Worm (Caenorhabditis elegans) whole organism, young adult: ENCODE data around the gene C10B5.1.

Experiments used
- B0019.2 ChIP-seq: fragments of 200-800 bp; sonication (Bioruptor generic); conservative IDR thresholded peaks from 2 replicates; pipeline ENCODE4 v1.3.6; 2022; ENCODE audit warnings: missing genetic modification reagents, missing genetic modification characterization, missing compliant biosample characterization
- B0336.3 ChIP-seq: fragments of 200-800 bp; sonication (Bioruptor generic); IDR thresholded peaks from 2 replicates; pipeline ENCODE4 v1.3.6; 2022; ENCODE audit warnings: missing genetic modification characterization, missing compliant biosample characterization
- D2030.7 ChIP-seq: fragments of 200-800 bp; sonication (Bioruptor generic); IDR thresholded peaks from 2 replicates; pipeline ENCODE4 v1.3.6; 2022; ENCODE audit warnings: missing genetic modification reagents, missing genetic modification characterization, missing compliant biosample characterization
- F23B12.7 ChIP-seq: sonication (generic microtip); optimal IDR thresholded peaks from 2 replicates; lab custom pipeline; 2017; ENCODE audit warnings: missing genetic modification characterization, mild to moderate bottlenecking, missing compliant biosample characterization, antibody characterized with exemption, moderate library complexity; ENCODE audit not compliant: insufficient read depth
- F57A8.1 ChIP-seq: fragments of 200-800 bp; sonication (Bioruptor generic); optimal IDR thresholded peaks from 2 replicates; lab custom pipeline; 2018; ENCODE audit warnings: mild to moderate bottlenecking, missing genetic modification characterization, moderate library complexity, missing compliant biosample characterization
- K11D2.4 ChIP-seq: fragments of 200-800 bp; sonication (Bioruptor generic); IDR thresholded peaks from 2 replicates; pipeline ENCODE4 v1.3.6; 2022; ENCODE audit warnings: missing genetic modification reagents, missing genetic modification characterization, missing compliant biosample characterization
- T07F8.4 ChIP-seq: sonication (generic microtip); optimal IDR thresholded peaks from 2 replicates; lab custom pipeline; 2016; ENCODE audit warnings: mild to moderate bottlenecking, missing genetic modification characterization, moderate library complexity, missing compliant biosample characterization
- T26A5.8 ChIP-seq: sonication (generic microtip); optimal IDR thresholded peaks from 2 replicates; lab custom pipeline; 2016; ENCODE audit warnings: missing genetic modification characterization, missing compliant biosample characterization
- Y53G8AR.9 ChIP-seq: fragments of 200-800 bp; sonication (Bioruptor generic); conservative IDR thresholded peaks from 2 replicates; pipeline ENCODE4 v1.3.6; 2022; ENCODE audit warnings: missing genetic modification reagents, missing genetic modification characterization, missing compliant biosample characterization
- Y67H2A.10 ChIP-seq: fragments of 200-800 bp; sonication (Bioruptor generic); conservative IDR thresholded peaks from 2 replicates; pipeline ENCODE4 v1.3.6; 2022; ENCODE audit warnings: missing genetic modification reagents, missing genetic modification characterization, missing compliant biosample characterization
- atf-7 ChIP-seq: sonication (generic microtip); optimal IDR thresholded peaks from 2 replicates; lab custom pipeline; 2017; ENCODE audit warnings: mild to moderate bottlenecking, missing genetic modification characterization, missing compliant biosample characterization
- cebp-1 ChIP-seq, 2 experiments: fragments of 200-800 bp in 1 of 2; sonication (Bioruptor generic) in 1 of 2; sonication (generic microtip) in 1 of 2; IDR thresholded peaks in 1 of 2; optimal IDR thresholded peaks in 1 of 2; 2 replicates each; pipeline versions ENCODE4 v1.3.6 to Lab custom; 2017 to 2022; ENCODE audit warnings: missing compliant biosample characterization in 2 of 2, missing genetic modification characterization in 2 of 2, mild to moderate bottlenecking in 1 of 2, missing genetic modification reagents in 1 of 2, moderate library complexity in 1 of 2
- ceh-27 ChIP-seq: fragments of 200-800 bp; sonication (Bioruptor generic); optimal IDR thresholded peaks from 2 replicates; lab custom pipeline; 2018; ENCODE audit warnings: mild to moderate bottlenecking, missing genetic modification characterization, moderate library complexity, missing compliant biosample characterization
- ceh-91 ChIP-seq: fragments of 200-800 bp; sonication (Bioruptor generic); IDR thresholded peaks from 2 replicates; pipeline ENCODE4 v1.3.6; 2022; ENCODE audit warnings: missing genetic modification reagents, missing genetic modification characterization, missing compliant biosample characterization
- efl-1 ChIP-seq: fragments of 150-350 bp; optimal IDR thresholded peaks from 2 replicates; lab custom pipeline; 2014; ENCODE audit warnings: missing biosample characterization, missing genetic modification reagents, missing genetic modification characterization
- ets-4 ChIP-seq: fragments of 200-800 bp; sonication (Bioruptor generic); optimal IDR thresholded peaks from 2 replicates; lab custom pipeline; 2018; ENCODE audit warnings: mild to moderate bottlenecking, missing genetic modification characterization, missing compliant biosample characterization
- hmg-1.2 ChIP-seq: fragments of 200-800 bp; sonication (Bioruptor generic); IDR thresholded peaks from 2 replicates; pipeline ENCODE4 v1.3.6; 2022; ENCODE audit warnings: missing genetic modification reagents, missing genetic modification characterization, missing compliant biosample characterization
- let-526 ChIP-seq: fragments of 200-800 bp; sonication (Bioruptor generic); IDR thresholded peaks from 2 replicates; pipeline ENCODE4 v1.3.6; 2022; ENCODE audit warnings: missing genetic modification reagents, missing genetic modification characterization, missing compliant biosample characterization
- lin-35 ChIP-seq, 3 experiments: fragments of 150-350 bp in 2 of 3; sonication (generic microtip) in 1 of 3; optimal IDR thresholded peaks; 2 replicates each; lab custom pipeline; 2014 to 2018; ENCODE audit warnings: missing biosample characterization in 3 of 3, missing genetic modification characterization in 3 of 3, missing genetic modification reagents in 3 of 3
- lin-40 ChIP-seq: sonication (generic microtip); optimal IDR thresholded peaks from 2 replicates; lab custom pipeline; 2016; ENCODE audit warnings: missing genetic modification characterization, mild to moderate bottlenecking, missing compliant biosample characterization, missing genotype, missing genetic modification reagents
- lin-54 ChIP-seq: fragments of 200-800 bp; sonication (Bioruptor generic); optimal IDR thresholded peaks from 2 replicates; lab custom pipeline; 2018; ENCODE audit warnings: mild to moderate bottlenecking, missing genetic modification characterization, missing compliant biosample characterization
- lsl-1 ChIP-seq: fragments of 200-800 bp; sonication (Bioruptor generic); optimal IDR thresholded peaks from 2 replicates; lab custom pipeline; 2018; ENCODE audit warnings: mild to moderate bottlenecking, missing genetic modification characterization, moderate library complexity, missing compliant biosample characterization
- madf-3 ChIP-seq: fragments of 200-800 bp; sonication (Bioruptor generic); IDR thresholded peaks from 2 replicates; pipeline ENCODE4 v1.3.6; 2022; ENCODE audit warnings: missing genetic modification reagents, missing genetic modification characterization, missing compliant biosample characterization
- madf-6 ChIP-seq: fragments of 200-800 bp; sonication (Bioruptor generic); IDR thresholded peaks from 2 replicates; pipeline ENCODE4 v1.3.6; 2022; ENCODE audit warnings: missing genetic modification reagents, missing genetic modification characterization, missing compliant biosample characterization
- mcd-1 ChIP-seq: fragments of 200-800 bp; sonication (Bioruptor generic); IDR thresholded peaks from 2 replicates; pipeline ENCODE4 v1.3.6; 2022; ENCODE audit warnings: missing genetic modification reagents, missing genetic modification characterization, missing compliant biosample characterization
- mxl-1 ChIP-seq: sonication (generic microtip); optimal IDR thresholded peaks from 2 replicates; lab custom pipeline; 2016; ENCODE audit warnings: missing genetic modification characterization, missing compliant biosample characterization
- nhr-120 ChIP-seq: fragments of 200-800 bp; sonication (Bioruptor generic); IDR thresholded peaks from 2 replicates; pipeline ENCODE4 v1.3.6; 2022; ENCODE audit warnings: missing genetic modification characterization, missing compliant biosample characterization
- nhr-80 ChIP-seq: sonication (generic microtip); optimal IDR thresholded peaks from 2 replicates; lab custom pipeline; 2016; ENCODE audit warnings: missing genetic modification characterization, missing compliant biosample characterization
- nhr-90 ChIP-seq: sonication (generic microtip); optimal IDR thresholded peaks from 2 replicates; lab custom pipeline; 2016; ENCODE audit warnings: missing genotype, mild to moderate bottlenecking, missing genetic modification characterization, missing compliant biosample characterization
- pbrm-1 ChIP-seq: fragments of 200-800 bp; sonication (Bioruptor generic); IDR thresholded peaks from 2 replicates; pipeline ENCODE4 v1.3.6; 2022; ENCODE audit warnings: missing genetic modification reagents, missing genetic modification characterization, missing compliant biosample characterization
- pha-4 ChIP-seq: fragments of 150-350 bp; sonication (generic microtip); optimal IDR thresholded peaks from 2 replicates; lab custom pipeline; 2014; ENCODE audit warnings: missing biosample characterization, missing genetic modification reagents, missing genetic modification characterization
- rcor-1 ChIP-seq: fragments of 200-800 bp; sonication (Bioruptor generic); IDR thresholded peaks from 2 replicates; pipeline ENCODE4 v1.3.6; 2022; ENCODE audit warnings: missing genetic modification reagents, missing genetic modification characterization, missing compliant biosample characterization
- rpc-1 ChIP-seq, 2 experiments: fragments of 150-350 bp in 1 of 2; sonication (generic microtip) in 1 of 2; optimal IDR thresholded peaks; 2 replicates each; lab custom pipeline; 2014 to 2018; ENCODE audit warnings: missing biosample characterization in 1 of 2, missing genetic modification characterization in 1 of 2, missing genetic modification reagents in 1 of 2, missing genotype in 1 of 2
- snpc-1.1 ChIP-seq: sonication (generic microtip); optimal IDR thresholded peaks from 2 replicates; lab custom pipeline; 2017; ENCODE audit warnings: missing genetic modification characterization, mild to moderate bottlenecking, missing compliant biosample characterization, antibody characterized with exemption, moderate library complexity, missing genotype, missing genetic modification reagents; ENCODE audit not compliant: insufficient read depth
- snpc-3.4 ChIP-seq: sonication (generic microtip); optimal IDR thresholded peaks from 2 replicates; lab custom pipeline; 2017; ENCODE audit warnings: missing genetic modification characterization, mild to moderate bottlenecking, missing compliant biosample characterization, antibody characterized with exemption, moderate library complexity, missing genotype, missing genetic modification reagents
- snpc-4 ChIP-seq, 5 experiments: fragments of 150-350 bp in 1 of 5; sonication (generic microtip) in 4 of 5; optimal IDR thresholded peaks; 2 replicates each; lab custom pipeline; 2014 to 2018; ENCODE audit warnings: missing genetic modification characterization in 5 of 5, missing biosample characterization in 3 of 5, antibody characterized with exemption in 2 of 5, mild to moderate bottlenecking in 2 of 5, missing compliant biosample characterization in 2 of 5, missing genotype in 2 of 5, moderate library complexity in 2 of 5, missing genetic modification reagents in 1 of 5
- sptf-2 ChIP-seq: fragments of 200-800 bp; sonication (Bioruptor generic); optimal IDR thresholded peaks from 2 replicates; lab custom pipeline; 2018; ENCODE audit warnings: mild to moderate bottlenecking, missing genetic modification characterization, missing compliant biosample characterization
- tbp1 ChIP-seq: fragments of 200-800 bp; sonication (Bioruptor generic); optimal IDR thresholded peaks from 2 replicates; lab custom pipeline; 2018; ENCODE audit warnings: mild to moderate bottlenecking, missing genetic modification characterization, missing compliant biosample characterization
- xnd-1 ChIP-seq: sonication (generic microtip); optimal IDR thresholded peaks from 2 replicates; lab custom pipeline; 2016; ENCODE audit warnings: missing genotype, missing genetic modification reagents, missing genetic modification characterization, missing compliant biosample characterization
- ztf-18 ChIP-seq: sonication (generic microtip); optimal IDR thresholded peaks from 2 replicates; lab custom pipeline; 2016; ENCODE audit warnings: missing genotype, mild to moderate bottlenecking, missing genetic modification characterization, missing compliant biosample characterization

The C10B5.1 gene

DNA sequence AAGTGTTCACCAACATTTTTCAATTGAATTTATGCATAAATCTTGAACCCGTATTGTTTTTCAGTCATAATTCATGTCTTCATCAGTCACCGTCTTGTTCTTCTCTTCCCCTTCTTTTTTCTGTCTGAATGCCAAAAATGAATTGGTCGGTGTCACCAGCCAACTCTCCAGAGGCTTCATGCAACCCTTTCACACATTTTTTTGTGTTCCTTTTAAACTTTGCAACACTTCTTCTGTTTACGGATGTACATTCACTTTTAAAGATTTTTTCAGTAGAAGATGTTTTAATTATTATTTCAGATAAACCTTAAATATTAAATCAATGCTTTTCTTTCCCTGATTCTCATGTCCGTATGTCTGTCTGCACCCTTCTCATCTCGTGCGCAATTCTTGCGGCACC is 20.1 kb upstream of the C10B5.1 start, which contains the start of gene acr-16 (continued):
- no peak for TF ChIP-seq F23B12.7 (tag; lab: Kevin White, UChicago)
- no peak for TF ChIP-seq madf-6 (GFP tag; lab: Robert Waterston, UW)
- no peak for TF ChIP-seq Y67H2A.10 (GFP tag; lab: Robert Waterston, UW)
- TF ChIP-seq ceh-27 (GFP tag; lab: Kevin White, UChicago), result no peak
- TF ChIP-seq, all 124 proteins: peak for 0

ce11 chrV:8565075-8565474 is 16.0 kb upstream of the C10B5.1 start, which contains the start of gene F25G6.8:
Gene F25G6.8, minus strand, starts transcription at chrV:8565175.
- no peak for TF ChIP-seq nhr-80 (tag; lab: Kevin White, UChicago)

DNA sequence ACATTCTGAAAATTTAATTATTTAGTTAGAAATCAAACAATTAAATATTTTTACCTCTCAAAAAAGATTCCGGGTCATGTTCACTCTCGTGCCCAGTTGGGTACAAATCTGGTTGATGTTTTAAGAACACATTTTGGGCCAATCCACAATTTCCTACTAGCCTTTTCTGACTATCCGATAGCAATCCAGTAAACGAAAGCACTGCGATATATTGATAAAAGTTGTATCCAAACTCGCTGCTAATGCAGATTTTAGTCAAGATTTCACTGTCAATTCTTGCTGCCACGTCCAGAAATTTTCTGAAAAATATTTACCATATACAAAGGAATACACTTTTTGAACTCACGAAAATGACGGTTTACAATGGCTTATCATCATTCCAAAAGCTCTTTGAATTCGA is 11.9 kb upstream of the C10B5.1 start:
- no peak for TF ChIP-seq mxl-1 (tag; lab: Kevin White, UChicago)
- no peak for TF ChIP-seq ceh-91 (GFP tag; lab: Robert Waterston, UW)
- TF ChIP-seq nhr-120, result no peak
- no peak for TF ChIP-seq nhr-90 (tag; lab: Kevin White, UChicago)
- TF ChIP-seq, all 124 proteins: peak for 0

- TF ChIP-seq snpc-1.1 (tag; lab: Kevin White, UChicago), result peak; percentile 28
- no peak for TF ChIP-seq snpc-4 (GFP tag; optimal IDR thresholded peaks at IDR 0.05; lab: Kevin White, UChicago)
- peak in 2 of 4 experiments; percentile 42 to 55 for TF ChIP-seq snpc-4 (tag; optimal IDR thresholded peaks at IDR 0.05; lab: Kevin White, UChicago)
- TF ChIP-seq lin-35 (GFP tag; optimal IDR thresholded peaks at IDR 0.05; lab: Kevin White, UChicago), result peak in 1 of 3 experiments; percentile 42
- TF ChIP-seq B0336.3, result 0 out of 2 replicates have a peak, but pooled peaks have one; percentile 28
- peak; percentile 71 for TF ChIP-seq mcd-1
- no peak for TF ChIP-seq ets-4 (GFP tag; lab: Kevin White, UChicago)
- peak; percentile 72 for TF ChIP-seq lin-40
- peak; percentile 26; the same call in 1 of the 2 replicates for TF ChIP-seq hmg-1.2 (GFP tag; lab: Robert Waterston, UW)
- TF ChIP-seq B0019.2, result no peak
- TF ChIP-seq D2030.7 (GFP tag; lab: Robert Waterston, UW), result peak; percentile 23; the same call in 1 of the 2 replicates
- no peak for TF ChIP-seq T07F8.4
- peak; percentile 27 for TF ChIP-seq xnd-1 (tag; lab: Kevin White, UChicago)
- no peak for TF ChIP-seq pha-4 (tag; lab: Kevin White, UChicago)
- no peak for TF ChIP-seq F57A8.1
- peak; percentile 52 for TF ChIP-seq lin-54
- peak; percentile 27 for TF ChIP-seq efl-1 (GFP tag; lab: Kevin White, UChicago)
- peak; percentile 96 for TF ChIP-seq ztf-18 (tag; lab: Kevin White, UChicago)
- no peak for TF ChIP-seq let-526
- TF ChIP-seq snpc-3.4 (tag; lab: Kevin White, UChicago), result peak; percentile 19
- peak; percentile 17 for TF ChIP-seq tbp1
- peak; percentile 64 for TF ChIP-seq pbrm-1
- TF ChIP-seq rpc-1 (optimal IDR thresholded peaks at IDR 0.05; lab: Kevin White, UChicago), result no peak
- TF ChIP-seq rpc-1 (tag; optimal IDR thresholded peaks at IDR 0.05; lab: Kevin White, UChicago), result no peak
- no peak for TF ChIP-seq cebp-1 (GFP tag; IDR thresholded peaks at IDR 0.05; lab: Robert Waterston, UW)
- peak; percentile 57 for TF ChIP-seq cebp-1 (tag; optimal IDR thresholded peaks at IDR 0.05; lab: Kevin White, UChicago)
- TF ChIP-seq lsl-1 (GFP tag; lab: Kevin White, UChicago), result peak; percentile 37
- peak; percentile 60; the same call in 1 of the 2 replicates for TF ChIP-seq rcor-1
- peak; percentile 57; the same call in 1 of the 2 replicates for TF ChIP-seq K11D2.4 (GFP tag; lab: Robert Waterston, UW)
- TF ChIP-seq T26A5.8 (tag; lab: Kevin White, UChicago), result no peak
- TF ChIP-seq madf-3 (GFP tag; lab: Robert Waterston, UW), result no peak
- TF ChIP-seq atf-7 (tag; lab: Kevin White, UChicago), result no peak
- no peak for TF ChIP-seq sptf-2 (GFP tag; lab: Kevin White, UChicago)
- 0 out of 2 replicates have a peak, but pooled peaks have one; percentile 25 for TF ChIP-seq Y53G8AR.9 (GFP tag; lab: Robert Waterston, UW)
Measured at ce11 chrV:8569841-8570361, 11.2 kb upstream of the C10B5.1 start, which contains the start of the genes F25G6.9 and symk-1. Gene F25G6.9, minus strand, starts transcription at chrV:8570000. Gene symk-1, plus strand, starts transcription at chrV:8570311.
